Worm (Caenorhabditis elegans) whole organism, L3 larva: ENCODE results near the gene bcl-11.

Source experiments
- ama-1 ChIP-seq: fragments of 150-350 bp; optimal IDR thresholded peaks from 2 replicates; lab custom pipeline; 2018
- lin-15B ChIP-seq: fragments of 150-350 bp; optimal IDR thresholded peaks from 2 replicates; lab custom pipeline; 2014; ENCODE audit warnings: missing biosample characterization, missing genetic modification characterization

- TF ChIP-seq lin-15B (no peak), ama-1 (lab: Kevin White, UChicago) (no peak)
These were observed 4.7 kb upstream of the bcl-11 start for ce11 chrV:6351122-6351521.
